Fruit fly (Drosophila melanogaster): ENCODE measurements around the gene jvl.

dm6 chr3R:14822954-14823353 is 81.6 kb downstream of the jvl start:
- TF ChIP-seq CG8478 (optimal IDR thresholded peaks at IDR 0.05): no peak
- TF ChIP-seq exex (tag; optimal IDR thresholded peaks at IDR 0.05): no peak

Data from whole organism, embryonic.